Worm (Caenorhabditis elegans) whole organism, young adult: ENCODE measurements around the gene tag-243.

ENCODE experiments used
- ama-1 ChIP-seq, 3 experiments: fragments of 150-350 bp in 1 of 3; sonication (generic microtip) in 2 of 3; optimal IDR thresholded peaks; 2 replicates each; lab custom pipeline; 2014 to 2018; ENCODE audit warnings: missing biosample characterization in 2 of 3, missing genetic modification characterization in 2 of 3, missing genetic modification reagents in 2 of 3
- let-526 ChIP-seq: fragments of 200-800 bp; sonication (Bioruptor generic); IDR thresholded peaks from 2 replicates; pipeline ENCODE4 v1.3.6; 2022; ENCODE audit warnings: missing genetic modification reagents, missing genetic modification characterization, missing compliant biosample characterization

ce11 chrIII:4659426-4659825, 28.8 kb downstream of the tag-243 start:
- TF ChIP-seq let-526 (GFP tag; lab: Robert Waterston, UW) (no peak), ama-1 (optimal IDR thresholded peaks at IDR 0.05; lab: Kevin White, UChicago) (no peak), ama-1 (GFP tag; optimal IDR thresholded peaks at IDR 0.05; lab: Kevin White, UChicago) (no peak)
